Fruit fly (Drosophila melanogaster) whole organism: ENCODE data around the gene CG10026.

Experiments used
- CG8478 ChIP-seq: fragments of >200 bp; optimal IDR thresholded peaks from 2 replicates; lab custom pipeline; 2018; ENCODE audit warnings: inconsistent platforms
- EcR ChIP-seq, 2 experiments: fragments of >200 bp; optimal IDR thresholded peaks; 2 replicates each; lab custom pipeline; 2017; ENCODE audit warnings: missing biosample characterization in 2 of 2, missing genetic modification characterization in 2 of 2, missing genetic modification reagents in 2 of 2
- pan ChIP-seq: fragments of >200 bp; optimal IDR thresholded peaks from 2 replicates; lab custom pipeline; 2017
- psq ChIP-seq: fragments of >200 bp; optimal IDR thresholded peaks from 2 replicates; lab custom pipeline; 2017
- usp ChIP-seq: fragments of >200 bp; optimal IDR thresholded peaks from 2 replicates; lab custom pipeline; 2017; ENCODE audit warnings: missing biosample characterization, missing genetic modification characterization, mixed read lengths

DNA sequence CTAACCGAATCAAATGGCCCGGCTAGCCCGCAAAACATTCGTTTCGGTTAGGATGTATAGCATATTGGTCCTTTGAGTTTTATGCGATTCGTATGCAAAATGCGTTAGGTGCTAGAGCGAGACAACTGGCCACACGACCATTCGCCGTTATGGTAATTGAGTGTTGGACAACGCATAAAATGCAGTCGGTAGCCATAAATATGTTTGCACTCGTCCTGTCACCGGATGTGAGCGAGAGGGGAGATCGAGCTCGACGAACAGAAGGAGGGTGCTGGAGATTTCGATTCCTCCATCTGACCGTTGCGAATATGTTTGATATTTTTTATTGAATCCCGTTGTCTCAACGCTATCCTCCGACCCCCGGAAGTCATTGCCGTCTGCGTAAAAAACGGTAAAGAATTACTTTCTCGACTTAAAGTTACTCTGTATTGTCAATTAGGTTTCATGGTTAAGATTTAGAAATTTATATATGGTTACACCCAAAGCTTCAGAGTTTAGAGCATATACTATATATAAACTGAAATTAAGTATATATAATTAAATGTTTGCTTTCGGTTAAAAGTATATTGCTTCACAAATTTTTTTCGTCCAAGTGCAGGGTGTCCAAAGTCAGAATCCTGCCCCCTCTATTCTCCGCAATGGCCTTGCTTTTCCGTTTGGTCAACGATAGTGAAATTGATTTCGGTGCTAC is 4.0 kb downstream of the CG10026 start:
- TF ChIP-seq CG8478 (no peak), usp (GFP tag; lab: Kevin White, UChicago) (no peak), psq (lab: Kevin White, UChicago) (no peak), pan (lab: Kevin White, UChicago) (no peak), EcR (GFP tag; optimal IDR thresholded peaks at IDR 0.05; lab: Kevin White, UChicago) (no peak)
